Fruit fly (Drosophila melanogaster): ENCODE measurements around the gene CG31560.

The CG31560 gene

dm6 chr3R:6343396-6344239 is 33.8 kb downstream of the CG31560 start, which contains the start of gene CG17919:
TSS of gene CG17919 (plus strand) at chr3R:6344029.
- no peak for TF ChIP-seq pan (optimal IDR thresholded peaks at IDR 0.05)
- TF ChIP-seq usp (GFP tag; optimal IDR thresholded peaks at IDR 0.05) = no peak
- no peak for TF ChIP-seq EcR (GFP tag; optimal IDR thresholded peaks at IDR 0.05)
- TF ChIP-seq Dll (optimal IDR thresholded peaks at IDR 0.05) = no peak
- TF ChIP-seq CG8478 (optimal IDR thresholded peaks at IDR 0.05) = no peak

- TF ChIP-seq pan (optimal IDR thresholded peaks at IDR 0.05) = no peak
- TF ChIP-seq EcR (GFP tag; optimal IDR thresholded peaks at IDR 0.05) = no peak
- no peak for TF ChIP-seq CG8478 (optimal IDR thresholded peaks at IDR 0.05)
- no peak for TF ChIP-seq psq (optimal IDR thresholded peaks at IDR 0.05)
- no peak for TF ChIP-seq usp (GFP tag; optimal IDR thresholded peaks at IDR 0.05)
- no peak for TF ChIP-seq Dll (optimal IDR thresholded peaks at IDR 0.05)
Observed at dm6 chr3R:6345814-6346213, 36.0 kb downstream of the CG31560 start, which contains the start of the genes SmD2 and CG18048. TSS of gene SmD2 (minus strand) at chr3R:6345911. TSS of gene CG18048 (plus strand) at chr3R:6346111.

DNA sequence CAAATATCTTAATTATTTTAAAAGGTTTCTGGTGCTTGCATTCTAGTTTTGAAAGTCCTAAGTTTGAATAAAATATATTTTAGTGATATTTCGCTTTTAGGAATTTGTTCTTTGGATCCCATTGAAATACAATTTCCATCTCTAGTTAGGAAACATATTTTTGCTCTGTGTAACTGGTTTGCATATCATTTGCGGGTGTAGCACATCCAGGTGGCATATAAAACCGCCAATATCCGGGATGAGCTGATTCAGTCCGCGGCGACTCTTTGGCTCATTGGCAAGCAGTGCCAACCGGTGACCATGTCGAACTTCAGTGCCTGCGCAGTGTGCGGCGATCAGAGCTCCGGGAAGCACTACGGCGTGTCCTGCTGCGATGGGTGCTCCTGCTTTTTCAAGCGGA is 39.2 kb downstream of the CG31560 start, which contains the start of gene Hr83:
Hr83 (plus strand) TSS at position 301 of the 400 bp plus-strand sequence.
- TF ChIP-seq pan (optimal IDR thresholded peaks at IDR 0.05) (no peak), CG8478 (optimal IDR thresholded peaks at IDR 0.05) (no peak), Dll (optimal IDR thresholded peaks at IDR 0.05) (no peak), usp (GFP tag; optimal IDR thresholded peaks at IDR 0.05) (no peak), EcR (GFP tag; optimal IDR thresholded peaks at IDR 0.05) (no peak), psq (optimal IDR thresholded peaks at IDR 0.05) (no peak)

dm6 chr3R:6350755-6351154 is 41.0 kb downstream of the CG31560 start, which contains the start of gene Pak:
TSS of gene Pak (plus strand) at chr3R:6350896.
- TF ChIP-seq psq (optimal IDR thresholded peaks at IDR 0.05) (no peak), EcR (GFP tag; optimal IDR thresholded peaks at IDR 0.05) (no peak), pan (optimal IDR thresholded peaks at IDR 0.05) (no peak)

dm6 chr3R:6351181-6351580 is 41.4 kb downstream of the CG31560 start:
- peak; percentile 23 for TF ChIP-seq Dll (optimal IDR thresholded peaks at IDR 0.05)
- TF ChIP-seq pan (optimal IDR thresholded peaks at IDR 0.05) = no peak

- TF ChIP-seq CG8478 (optimal IDR thresholded peaks at IDR 0.05) (no peak), EcR (GFP tag; optimal IDR thresholded peaks at IDR 0.05) (no peak), usp (GFP tag; optimal IDR thresholded peaks at IDR 0.05) (no peak), psq (optimal IDR thresholded peaks at IDR 0.05) (no peak), Dll (optimal IDR thresholded peaks at IDR 0.05) (no peak), pan (optimal IDR thresholded peaks at IDR 0.05) (no peak)
Observed at dm6 chr3R:6351696-6352378, 42.1 kb downstream of the CG31560 start.

DNA sequence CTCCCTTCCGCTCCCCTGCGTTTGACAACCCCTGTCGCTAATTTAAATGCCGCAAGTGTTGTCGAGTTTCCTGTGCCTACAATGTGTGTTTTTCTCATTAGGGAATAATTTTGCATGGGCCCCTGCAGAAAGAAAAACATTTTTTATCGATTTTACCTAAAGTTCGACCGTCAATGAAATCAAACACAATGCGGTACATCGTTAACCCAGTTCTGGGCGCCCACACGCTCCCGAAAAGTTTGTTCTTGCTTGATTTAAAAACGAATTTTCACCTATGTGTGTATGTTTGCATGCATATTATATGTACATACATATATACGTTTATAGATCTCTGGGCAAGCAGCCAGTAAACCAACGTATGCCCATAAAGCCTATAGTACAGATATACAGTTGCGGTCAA is 42.7 kb downstream of the CG31560 start:
- TF ChIP-seq CG8478 (optimal IDR thresholded peaks at IDR 0.05) (no peak), pan (optimal IDR thresholded peaks at IDR 0.05) (peak; percentile 31)

- TF ChIP-seq usp (GFP tag; optimal IDR thresholded peaks at IDR 0.05) = no peak
- TF ChIP-seq CG8478 (optimal IDR thresholded peaks at IDR 0.05) = no peak
- no peak for TF ChIP-seq Dll (optimal IDR thresholded peaks at IDR 0.05)
- TF ChIP-seq EcR (GFP tag; optimal IDR thresholded peaks at IDR 0.05) = no peak
- TF ChIP-seq psq (optimal IDR thresholded peaks at IDR 0.05) = no peak
- TF ChIP-seq pan (optimal IDR thresholded peaks at IDR 0.05) = no peak
Observed at dm6 chr3R:6352893-6353623, 43.3 kb downstream of the CG31560 start.

DNA sequence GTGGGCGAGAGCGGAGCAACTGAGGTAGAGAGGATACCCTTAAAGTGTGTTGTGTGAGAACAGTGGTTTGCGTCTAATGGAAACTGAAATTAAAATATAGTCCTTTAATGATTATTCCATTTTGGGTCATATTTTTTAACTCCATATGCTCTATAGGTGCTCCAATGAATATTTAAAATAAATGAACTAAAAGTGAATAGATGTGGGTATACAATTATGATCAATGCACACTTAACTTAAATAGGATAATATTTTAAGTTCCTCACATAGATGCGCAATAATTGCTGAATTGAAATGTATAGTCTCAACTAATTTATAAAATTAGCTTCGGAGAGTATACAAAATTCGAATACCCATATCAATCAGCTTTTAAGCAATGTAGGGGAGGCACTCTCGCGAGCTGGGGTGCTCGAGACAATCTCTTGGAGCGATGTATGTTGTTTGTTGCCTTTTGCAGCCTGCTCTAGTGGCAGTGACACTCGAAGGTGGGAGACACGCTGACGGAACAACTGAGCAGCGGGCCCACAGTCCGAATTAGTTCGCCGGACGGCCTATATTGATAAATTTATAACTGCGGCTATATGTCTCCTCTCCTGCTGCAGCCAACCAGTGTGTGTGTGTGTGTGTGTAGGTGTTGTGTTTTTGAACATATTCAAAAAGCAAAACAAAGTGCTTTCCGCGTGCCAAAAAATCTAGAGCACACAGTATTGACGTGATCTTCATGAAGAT is 44.0 kb downstream of the CG31560 start:
- TF ChIP-seq pan (optimal IDR thresholded peaks at IDR 0.05) (no peak), Dll (optimal IDR thresholded peaks at IDR 0.05) (no peak), CG8478 (optimal IDR thresholded peaks at IDR 0.05) (no peak), usp (GFP tag; optimal IDR thresholded peaks at IDR 0.05) (no peak), psq (optimal IDR thresholded peaks at IDR 0.05) (no peak), EcR (GFP tag; optimal IDR thresholded peaks at IDR 0.05) (no peak)

DNA sequence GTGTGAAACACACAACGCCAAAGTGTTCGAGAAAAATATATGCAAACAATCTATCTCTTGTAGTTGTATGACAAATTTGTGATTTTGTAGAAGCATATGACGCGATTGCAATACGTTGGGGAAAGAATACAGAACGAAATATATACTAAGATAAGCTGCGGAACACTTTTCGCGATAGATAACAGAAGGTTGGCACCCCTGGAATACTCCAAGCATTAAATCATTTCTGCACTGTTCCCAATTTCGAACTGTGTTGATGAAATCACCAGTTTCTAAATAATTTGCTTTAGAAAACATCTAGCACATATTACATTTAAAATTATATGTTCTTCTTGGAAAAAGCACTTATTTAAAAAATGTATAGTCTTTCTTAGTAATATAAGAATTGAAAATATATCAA is 44.6 kb downstream of the CG31560 start:
- TF ChIP-seq Dll (optimal IDR thresholded peaks at IDR 0.05) = no peak
- no peak for TF ChIP-seq usp (GFP tag; optimal IDR thresholded peaks at IDR 0.05)
- no peak for TF ChIP-seq pan (optimal IDR thresholded peaks at IDR 0.05)
- no peak for TF ChIP-seq psq (optimal IDR thresholded peaks at IDR 0.05)
- TF ChIP-seq CG8478 (optimal IDR thresholded peaks at IDR 0.05) = no peak
- no peak for TF ChIP-seq EcR (GFP tag; optimal IDR thresholded peaks at IDR 0.05)
